Worm (Caenorhabditis elegans): ENCODE measurements around the gene slc-36.5.
A peak's percentile ranks its signal among the peaks of the same experiment; 100 is the strongest.

slc-36.5 gene

DNA sequence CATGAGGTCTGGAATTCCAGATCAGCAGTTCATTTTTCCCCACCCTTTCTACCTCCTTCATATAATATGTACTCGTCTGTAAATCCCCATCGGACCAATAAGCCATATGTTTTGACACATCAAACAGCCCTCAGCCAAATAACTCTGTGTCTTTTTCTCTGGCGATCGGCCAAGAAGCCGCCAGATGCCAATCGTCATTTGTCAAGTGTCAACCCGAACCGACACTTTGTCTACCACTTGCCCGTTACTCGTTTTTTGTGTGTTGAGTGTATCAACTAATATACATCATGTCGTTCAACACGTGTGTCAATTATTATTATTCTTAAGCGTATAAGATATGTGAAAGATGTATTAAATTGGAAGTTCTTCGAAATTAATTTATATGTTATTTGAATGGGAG, 53.6 kb downstream of the slc-36.5 start (continued):
- TF ChIP-seq lsy-12 (tag; optimal IDR thresholded peaks at IDR 0.05) (no peak), daf-12 (tag; optimal IDR thresholded peaks at IDR 0.05) (no peak), nhr-11 (tag; optimal IDR thresholded peaks at IDR 0.05) (no peak), nhr-76 (tag; optimal IDR thresholded peaks at IDR 0.05) (no peak), snpc-4 (tag; optimal IDR thresholded peaks at IDR 0.05) (peak; percentile 35), lin-39 (tag; optimal IDR thresholded peaks at IDR 0.05) (peak; percentile 99), nfya-1 (tag; optimal IDR thresholded peaks at IDR 0.05; ENCODE audit: insufficient read depth) (peak; percentile 53), zag-1 (tag; optimal IDR thresholded peaks at IDR 0.05) (no peak), eor-1 (tag; optimal IDR thresholded peaks at IDR 0.05) (no peak), nhr-12 (tag; optimal IDR thresholded peaks at IDR 0.05) (no peak), mml-1 (tag; optimal IDR thresholded peaks at IDR 0.05) (no peak), nhr-77 (tag; optimal IDR thresholded peaks at IDR 0.05) (no peak), tbx-2 (tag; optimal IDR thresholded peaks at IDR 0.05) (no peak), hmg-11 (tag; optimal IDR thresholded peaks at IDR 0.05) (peak; percentile 39), sea-2 (GFP tag; optimal IDR thresholded peaks at IDR 0.05) (no peak), nhr-67 (tag; optimal IDR thresholded peaks at IDR 0.05) (no peak), egl-5 (tag; optimal IDR thresholded peaks at IDR 0.05) (peak; percentile 23), ceh-28 (tag; optimal IDR thresholded peaks at IDR 0.05) (no peak)

All from whole organism, L3 larva.